Worm (Caenorhabditis elegans) whole organism, L4 larva: ENCODE data around the gene spat-2.

Experiments used
- nhr-42 ChIP-seq: fragments of 200-800 bp; sonication (Bioruptor generic); IDR thresholded peaks from 2 replicates; pipeline ENCODE4 v1.3.6; 2022; ENCODE audit warnings: missing genetic modification characterization, missing compliant biosample characterization
- unc-39 ChIP-seq: sonication (generic microtip); optimal IDR thresholded peaks from 2 replicates; lab custom pipeline; 2017; ENCODE audit warnings: missing biosample characterization, missing genetic modification characterization
- zfp-3 ChIP-seq: fragments of 200-800 bp; sonication (Bioruptor generic); conservative IDR thresholded peaks from 2 replicates; pipeline ENCODE4 v1.3.6; 2022; ENCODE audit warnings: missing genetic modification reagents, missing genetic modification characterization, missing compliant biosample characterization

DNA sequence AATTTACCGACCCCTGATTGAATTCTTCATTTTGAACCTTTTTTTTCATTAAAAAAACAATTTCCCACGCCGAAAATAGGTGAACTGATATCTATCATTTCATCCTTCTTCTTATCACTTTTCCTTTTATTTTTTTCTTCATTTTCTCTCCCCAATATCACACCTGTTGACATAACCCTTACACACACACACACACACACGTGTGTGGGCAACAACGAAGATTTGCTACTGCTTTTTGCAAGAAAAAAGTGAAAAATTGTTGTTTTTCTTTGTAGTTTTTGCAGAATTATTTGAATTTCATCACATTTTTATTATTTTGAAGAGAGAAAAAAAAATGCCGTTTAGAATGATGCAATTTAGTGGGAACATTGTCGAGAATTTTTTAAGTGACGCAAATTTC, 3.9 kb downstream of the spat-2 start:
- TF ChIP-seq unc-39 (tag; lab: Kevin White, UChicago) (no peak), zfp-3 (GFP tag; lab: Robert Waterston, UW) (no peak), nhr-42 (GFP tag; lab: Robert Waterston, UW) (no peak)
